Worm (Caenorhabditis elegans) whole organism, L2 larva: ENCODE results near the gene nhr-121.

ENCODE experiments used
- dmd-4 ChIP-seq: sonication (generic microtip); optimal IDR thresholded peaks from 2 replicates; lab custom pipeline; 2017; ENCODE audit warnings: missing biosample characterization, missing genetic modification characterization
- fos-1 ChIP-seq: fragments of 150-350 bp; optimal IDR thresholded peaks from 2 replicates; lab custom pipeline; 2014; ENCODE audit warnings: missing biosample characterization, missing genetic modification characterization
- lin-11 ChIP-seq: fragments of 150-350 bp; sonication (generic microtip); optimal IDR thresholded peaks from 2 replicates; lab custom pipeline; 2014; ENCODE audit warnings: missing biosample characterization, missing genetic modification characterization, inconsistent platforms, mixed read lengths
- lsy-2 ChIP-seq, 2 experiments: fragments of 150-350 bp in 1 of 2; sonication (generic microtip) in 1 of 2; optimal IDR thresholded peaks; 2 replicates each; lab custom pipeline; 2014 to 2017; ENCODE audit warnings: missing biosample characterization in 2 of 2, missing genetic modification characterization in 2 of 2
- mab-5 ChIP-seq: fragments of 150-350 bp; optimal IDR thresholded peaks from 2 replicates; lab custom pipeline; 2014; ENCODE audit warnings: missing biosample characterization, missing genetic modification characterization
- nhr-10 ChIP-seq: sonication (generic microtip); optimal IDR thresholded peaks from 2 replicates; lab custom pipeline; 2017; ENCODE audit warnings: missing biosample characterization, missing genetic modification characterization
- nhr-12 ChIP-seq: fragments of 150-350 bp; optimal IDR thresholded peaks from 2 replicates; lab custom pipeline; 2014; ENCODE audit warnings: missing biosample characterization, missing genetic modification characterization
- nhr-23 ChIP-seq: fragments of 150-350 bp; optimal IDR thresholded peaks from 2 replicates; lab custom pipeline; 2014; ENCODE audit warnings: missing biosample characterization, missing genetic modification reagents, missing genetic modification characterization
- unc-62 ChIP-seq: fragments of 150-350 bp; optimal IDR thresholded peaks from 2 replicates; lab custom pipeline; 2014; ENCODE audit warnings: missing biosample characterization, missing genetic modification reagents, missing genetic modification characterization

- TF ChIP-seq nhr-12 (tag; lab: Kevin White, UChicago) (no peak), lsy-2 (tag; optimal IDR thresholded peaks at IDR 0.05; lab: Kevin White, UChicago) (peak in 1 of 2 experiments; percentile 67), fos-1 (tag; lab: Kevin White, UChicago) (peak; percentile 72), unc-62 (GFP tag; lab: Kevin White, UChicago) (no peak), nhr-23 (no peak), lin-11 (peak; percentile 46), dmd-4 (tag; lab: Kevin White, UChicago) (no peak), mab-5 (peak; percentile 2), nhr-10 (tag; lab: Kevin White, UChicago) (no peak)
These were observed 17.2 kb upstream of the nhr-121 start for ce11 chrIII:2471855-2472254.
